Worm (Caenorhabditis elegans) whole organism, L4/young adult: ENCODE data around the gene nyn-3.

ENCODE experiments used
- W03F9.2 ChIP-seq: fragments of 150-350 bp; optimal IDR thresholded peaks from 2 replicates; lab custom pipeline; 2014; ENCODE audit warnings: missing biosample characterization, missing genetic modification characterization
- dao-5 ChIP-seq: sonication (generic microtip); optimal IDR thresholded peaks from 2 replicates; lab custom pipeline; 2016; ENCODE audit warnings: missing genotype, missing genetic modification characterization, moderate library complexity, missing compliant biosample characterization
- him-1 ChIP-seq: sonication (generic microtip); optimal IDR thresholded peaks from 2 replicates; lab custom pipeline; 2016; ENCODE audit warnings: missing genotype, missing genetic modification reagents, missing genetic modification characterization, missing compliant biosample characterization

DNA sequence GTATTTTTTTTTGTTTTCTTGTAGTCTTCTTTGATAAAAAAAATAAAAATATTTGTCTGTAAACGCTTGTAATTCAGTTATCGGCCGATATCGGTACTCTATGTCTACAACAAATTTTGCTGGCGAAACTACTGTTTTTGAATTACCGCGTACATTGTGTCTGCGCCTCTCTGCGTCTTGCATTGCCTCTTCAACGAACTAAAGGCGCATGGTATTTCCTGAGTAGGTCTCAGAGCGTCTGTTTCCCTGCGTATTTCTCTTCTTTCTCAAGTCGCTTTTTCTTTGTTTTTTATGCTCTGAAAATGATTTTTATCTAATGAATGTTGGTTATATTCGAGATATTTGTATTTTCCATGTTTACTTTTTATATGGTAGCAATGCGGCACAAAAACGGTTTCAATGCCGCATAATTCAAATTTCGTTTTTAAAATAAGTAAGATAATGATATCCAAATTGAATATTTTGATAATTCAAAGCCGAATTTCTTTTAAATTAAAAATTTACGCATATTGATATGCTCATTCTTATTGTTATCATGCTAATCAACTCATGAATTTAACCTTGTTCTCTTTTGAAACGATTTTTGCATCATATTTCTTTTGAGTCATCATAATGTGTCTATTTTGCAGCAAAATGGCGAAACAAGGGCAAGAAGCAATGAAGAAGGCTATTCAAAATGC, 41.5 kb downstream of the nyn-3 start, which contains the start of gene phb-2:
- no peak for TF ChIP-seq him-1
- TF ChIP-seq dao-5 (tag; lab: Kevin White, UChicago), result no peak
- TF ChIP-seq W03F9.2 (tag; lab: Kevin White, UChicago), result peak; percentile 75
